Worm (Caenorhabditis elegans) whole organism, L2 larva: Measurements from ENCODE around the gene rgs-2.

Experiments used
- C34F6.9 ChIP-seq: fragments of 150-350 bp; optimal IDR thresholded peaks from 2 replicates; lab custom pipeline; 2014; ENCODE audit warnings: missing biosample characterization, missing genetic modification characterization
- F13H6.1 ChIP-seq: sonication (generic microtip); optimal IDR thresholded peaks from 2 replicates; lab custom pipeline; 2016; ENCODE audit warnings: missing genetic modification characterization, missing compliant biosample characterization
- R02D3.7 ChIP-seq: fragments of 150-350 bp; optimal IDR thresholded peaks from 2 replicates; lab custom pipeline; 2014; ENCODE audit warnings: missing biosample characterization, missing genetic modification characterization
- Y55F3AM.14 ChIP-seq: fragments of 200-800 bp; sonication (Bioruptor generic); optimal IDR thresholded peaks from 2 replicates; lab custom pipeline; 2018; ENCODE audit warnings: mild to moderate bottlenecking, missing genetic modification characterization, missing compliant biosample characterization
- ZK546.5 ChIP-seq: sonication (generic microtip); optimal IDR thresholded peaks from 2 replicates; lab custom pipeline; 2017; ENCODE audit warnings: missing biosample characterization, missing genetic modification characterization
- alr-1 ChIP-seq: fragments of 150-350 bp; optimal IDR thresholded peaks from 2 replicates; lab custom pipeline; 2014; ENCODE audit warnings: missing biosample characterization, missing genetic modification characterization
- ceh-16 ChIP-seq: fragments of 150-350 bp; optimal IDR thresholded peaks from 2 replicates; lab custom pipeline; 2014; ENCODE audit warnings: missing biosample characterization, missing genetic modification characterization
- ceh-82 ChIP-seq: fragments of 150-350 bp; optimal IDR thresholded peaks from 2 replicates; lab custom pipeline; 2014; ENCODE audit warnings: missing biosample characterization, missing genetic modification characterization
- crh-2 ChIP-seq: sonication (generic microtip); optimal IDR thresholded peaks from 2 replicates; lab custom pipeline; 2017; ENCODE audit warnings: missing biosample characterization, missing genetic modification characterization
- dmd-4 ChIP-seq: sonication (generic microtip); optimal IDR thresholded peaks from 2 replicates; lab custom pipeline; 2017; ENCODE audit warnings: missing biosample characterization, missing genetic modification characterization
- elt-1 ChIP-seq: fragments of 150-350 bp; optimal IDR thresholded peaks from 2 replicates; lab custom pipeline; 2014; ENCODE audit warnings: missing biosample characterization, missing genetic modification characterization
- fos-1 ChIP-seq: fragments of 150-350 bp; optimal IDR thresholded peaks from 2 replicates; lab custom pipeline; 2014; ENCODE audit warnings: missing biosample characterization, missing genetic modification characterization
- gmeb-1 ChIP-seq: fragments of 150-350 bp; optimal IDR thresholded peaks from 2 replicates; lab custom pipeline; 2014; ENCODE audit warnings: missing biosample characterization, missing genetic modification characterization
- lin-11 ChIP-seq: fragments of 150-350 bp; sonication (generic microtip); optimal IDR thresholded peaks from 2 replicates; lab custom pipeline; 2014; ENCODE audit warnings: missing biosample characterization, missing genetic modification characterization, inconsistent platforms, mixed read lengths
- lin-39 ChIP-seq: fragments of 150-350 bp; optimal IDR thresholded peaks from 2 replicates; lab custom pipeline; 2014; ENCODE audit warnings: missing biosample characterization, missing genetic modification reagents, missing genetic modification characterization
- lsy-2 ChIP-seq, 2 experiments: fragments of 150-350 bp in 1 of 2; sonication (generic microtip) in 1 of 2; optimal IDR thresholded peaks; 2 replicates each; lab custom pipeline; 2014 to 2017; ENCODE audit warnings: missing biosample characterization in 2 of 2, missing genetic modification characterization in 2 of 2
- mab-5 ChIP-seq: fragments of 150-350 bp; optimal IDR thresholded peaks from 2 replicates; lab custom pipeline; 2014; ENCODE audit warnings: missing biosample characterization, missing genetic modification characterization
- mbf-1 ChIP-seq: sonication (generic microtip); optimal IDR thresholded peaks from 2 replicates; lab custom pipeline; 2017; ENCODE audit warnings: missing biosample characterization, missing genetic modification characterization
- mdl-1 ChIP-seq, 2 experiments: fragments of 150-350 bp in 1 of 2; sonication (generic microtip) in 1 of 2; optimal IDR thresholded peaks; 2 replicates each; lab custom pipeline; 2017; ENCODE audit warnings: missing biosample characterization in 2 of 2, missing genetic modification characterization in 2 of 2
- nhr-10 ChIP-seq: sonication (generic microtip); optimal IDR thresholded peaks from 2 replicates; lab custom pipeline; 2017; ENCODE audit warnings: missing biosample characterization, missing genetic modification characterization
- nhr-129 ChIP-seq: fragments of 150-350 bp; optimal IDR thresholded peaks from 2 replicates; lab custom pipeline; 2014; ENCODE audit warnings: missing biosample characterization, missing genetic modification characterization
- nhr-237 ChIP-seq: fragments of 150-350 bp; optimal IDR thresholded peaks from 2 replicates; lab custom pipeline; 2014; ENCODE audit warnings: missing biosample characterization, missing genetic modification characterization
- nhr-25 ChIP-seq: fragments of 150-350 bp; sonication (generic microtip); optimal IDR thresholded peaks from 3 replicates; lab custom pipeline; 2014; ENCODE audit warnings: missing biosample characterization, missing genetic modification characterization
- nhr-6 ChIP-seq: fragments of 150-350 bp; optimal IDR thresholded peaks from 2 replicates; lab custom pipeline; 2014; ENCODE audit warnings: missing biosample characterization, missing genetic modification characterization
- nhr-77 ChIP-seq: fragments of 150-350 bp; optimal IDR thresholded peaks from 2 replicates; lab custom pipeline; 2014; ENCODE audit warnings: missing biosample characterization, missing genetic modification characterization
- peb-1 ChIP-seq: fragments of 150-350 bp; optimal IDR thresholded peaks from 2 replicates; lab custom pipeline; 2014; ENCODE audit warnings: missing biosample characterization, missing genetic modification characterization
- sem-4 ChIP-seq: fragments of 150-350 bp; optimal IDR thresholded peaks from 2 replicates; lab custom pipeline; 2014; ENCODE audit warnings: missing biosample characterization, missing genetic modification reagents, missing genetic modification characterization
- skn-1 ChIP-seq: sonication (generic microtip); optimal IDR thresholded peaks from 2 replicates; lab custom pipeline; 2017; ENCODE audit warnings: missing biosample characterization, missing genetic modification characterization
- sma-3 ChIP-seq: sonication (generic microtip); optimal IDR thresholded peaks from 2 replicates; lab custom pipeline; 2016; ENCODE audit warnings: missing genetic modification reagents, missing genetic modification characterization, missing compliant biosample characterization
- sma-9 ChIP-seq, 2 experiments: fragments of 150-350 bp in 1 of 2; sonication (generic microtip) in 1 of 2; optimal IDR thresholded peaks; 2 replicates each; lab custom pipeline; 2014 to 2016; ENCODE audit warnings: missing genetic modification characterization in 2 of 2, mild to moderate bottlenecking in 1 of 2, missing biosample characterization in 1 of 2, missing compliant biosample characterization in 1 of 2, missing genetic modification reagents in 1 of 2, moderate library complexity in 1 of 2
- unc-39 ChIP-seq: fragments of 150-350 bp; optimal IDR thresholded peaks from 2 replicates; lab custom pipeline; 2014; ENCODE audit warnings: missing biosample characterization, missing genetic modification characterization
- unc-62 ChIP-seq: fragments of 150-350 bp; optimal IDR thresholded peaks from 2 replicates; lab custom pipeline; 2014; ENCODE audit warnings: missing biosample characterization, missing genetic modification reagents, missing genetic modification characterization
- ztf-11 ChIP-seq: sonication (generic microtip); optimal IDR thresholded peaks from 2 replicates; lab custom pipeline; 2017; ENCODE audit warnings: missing biosample characterization, missing genetic modification characterization
- ztf-4 ChIP-seq: fragments of 150-350 bp; optimal IDR thresholded peaks from 2 replicates; lab custom pipeline; 2014; ENCODE audit warnings: missing biosample characterization, missing genetic modification characterization

rgs-2 gene

ce11 chrX:12704721-12705120 is 7.7 kb upstream of the rgs-2 start, which contains the start of gene nhr-272:
Gene nhr-272, minus strand, starts transcription at chrX:12704821.
- no peak for TF ChIP-seq Y55F3AM.14
- no peak for TF ChIP-seq lsy-2 (tag; optimal IDR thresholded peaks at IDR 0.05; lab: Kevin White, UChicago)
- no peak for TF ChIP-seq lin-11
- TF ChIP-seq mdl-1 (tag; optimal IDR thresholded peaks at IDR 0.05; lab: Kevin White, UChicago): no peak
- no peak for TF ChIP-seq crh-2
- no peak for TF ChIP-seq fos-1 (tag; lab: Kevin White, UChicago)
- TF ChIP-seq ztf-4: no peak
- TF ChIP-seq ceh-82 (tag; lab: Kevin White, UChicago): no peak
- TF ChIP-seq dmd-4 (tag; lab: Kevin White, UChicago): no peak
- no peak for TF ChIP-seq ztf-11 (tag; lab: Kevin White, UChicago)
- no peak for TF ChIP-seq lin-39 (tag; lab: Kevin White, UChicago)
- no peak for TF ChIP-seq C34F6.9 (tag; lab: Kevin White, UChicago)
- no peak for TF ChIP-seq peb-1 (tag; lab: Kevin White, UChicago)
- no peak for TF ChIP-seq skn-1 (tag; lab: Kevin White, UChicago)
- no peak for TF ChIP-seq R02D3.7
- TF ChIP-seq ZK546.5 (tag; lab: Kevin White, UChicago): no peak
- TF ChIP-seq sma-9 (GFP tag; optimal IDR thresholded peaks at IDR 0.05; lab: Kevin White, UChicago): no peak
- TF ChIP-seq sma-9 (tag; optimal IDR thresholded peaks at IDR 0.05; lab: Kevin White, UChicago): no peak
- TF ChIP-seq alr-1: no peak
- no peak for TF ChIP-seq F13H6.1
- TF ChIP-seq, all 48 proteins: peak for 0

- peak; percentile 31 for TF ChIP-seq C34F6.9 (tag; lab: Kevin White, UChicago)
- TF ChIP-seq nhr-129 (tag; lab: Kevin White, UChicago): peak; percentile 36
- no peak for TF ChIP-seq mdl-1 (tag; optimal IDR thresholded peaks at IDR 0.05; lab: Kevin White, UChicago)
- TF ChIP-seq unc-39 (tag; lab: Kevin White, UChicago): no peak
- peak in 1 of 2 experiments; percentile 0 for TF ChIP-seq lsy-2 (tag; optimal IDR thresholded peaks at IDR 0.05; lab: Kevin White, UChicago)
Observed at ce11 chrX:12713014-12713413, 561 bp downstream of the rgs-2 start.

- TF ChIP-seq R02D3.7: no peak
- no peak for TF ChIP-seq ceh-16 (tag; lab: Kevin White, UChicago)
- TF ChIP-seq elt-1 (tag; lab: Kevin White, UChicago): no peak
- TF ChIP-seq nhr-25 (tag; lab: Kevin White, UChicago): no peak
- TF ChIP-seq mab-5 (tag; lab: Kevin White, UChicago): no peak
- TF ChIP-seq nhr-6: no peak
- TF ChIP-seq dmd-4 (tag; lab: Kevin White, UChicago): no peak
- TF ChIP-seq ztf-11 (tag; lab: Kevin White, UChicago): no peak
- TF ChIP-seq nhr-129 (tag; lab: Kevin White, UChicago): no peak
- TF ChIP-seq mbf-1 (tag; lab: Kevin White, UChicago): no peak
- no peak for TF ChIP-seq gmeb-1 (tag; lab: Kevin White, UChicago)
Observed at ce11 chrX:12721429-12721828, 9.0 kb downstream of the rgs-2 start.

ce11 chrX:12726129-12726528 is 13.7 kb downstream of the rgs-2 start:
- TF ChIP-seq lin-11 (peak; percentile 18), sma-3 (GFP tag; lab: Kevin White, UChicago) (no peak)

- TF ChIP-seq lsy-2 (tag; optimal IDR thresholded peaks at IDR 0.05; lab: Kevin White, UChicago): no peak
- TF ChIP-seq, all 48 proteins: peak for 0
Observed at ce11 chrX:12730075-12730474, 17.6 kb downstream of the rgs-2 start.

ce11 chrX:12731188-12731857 is 18.9 kb downstream of the rgs-2 start, which contains the start of gene pgp-12:
Gene pgp-12, plus strand, starts transcription at chrX:12731807.
- TF ChIP-seq elt-1 (tag; lab: Kevin White, UChicago) (no peak), sem-4 (tag; lab: Kevin White, UChicago) (no peak), nhr-10 (no peak), unc-62 (GFP tag; lab: Kevin White, UChicago) (no peak), mdl-1 (tag; optimal IDR thresholded peaks at IDR 0.05; lab: Kevin White, UChicago) (no peak), F13H6.1 (no peak), alr-1 (no peak), nhr-237 (tag; lab: Kevin White, UChicago) (no peak), crh-2 (no peak), nhr-77 (tag; lab: Kevin White, UChicago) (no peak), Y55F3AM.14 (no peak), unc-39 (tag; lab: Kevin White, UChicago) (no peak), mab-5 (tag; lab: Kevin White, UChicago) (no peak)
